Worm (Caenorhabditis elegans): ENCODE results near the gene Y66D12A.13.

- TF ChIP-seq him-1 (tag; optimal IDR thresholded peaks at IDR 0.05) (no peak), W03F9.2 (tag; optimal IDR thresholded peaks at IDR 0.05) (no peak), dao-5 (tag; optimal IDR thresholded peaks at IDR 0.05) (no peak)
Measured at ce11 chrIII:11560504-11561202, 12.5 kb downstream of the Y66D12A.13 start, which contains the start of gene ztf-29.
